Fruit fly (Drosophila melanogaster) whole organism, embryonic: Measurements from ENCODE around the gene Gad1.

Experiments used
- CG10321 ChIP-seq: fragments of 200-800 bp; sonication (Bioruptor generic); IDR thresholded peaks from 2 replicates; pipeline ENCODE4 v1.3.6; 2022; ENCODE audit warnings: missing biosample characterization, missing genetic modification characterization
- CG10654 ChIP-seq: fragments of 200-800 bp; sonication (Bioruptor generic); optimal IDR thresholded peaks from 2 replicates; lab custom pipeline; 2016; ENCODE audit warnings: missing biosample characterization, missing genetic modification characterization
- CG12071 ChIP-seq: fragments of 200-800 bp; sonication (Bioruptor generic); optimal IDR thresholded peaks from 3 replicates; lab custom pipeline; 2018; ENCODE audit warnings: missing biosample characterization, mild to moderate bottlenecking, missing genetic modification characterization
- CG12769 ChIP-seq: fragments of 200-800 bp; sonication (Bioruptor generic); optimal IDR thresholded peaks from 2 replicates; lab custom pipeline; 2019; ENCODE audit warnings: missing biosample characterization, mild to moderate bottlenecking, missing genetic modification characterization, moderate library complexity
- CG13287 ChIP-seq: fragments of 200-800 bp; sonication (Bioruptor generic); IDR thresholded peaks from 2 replicates; pipeline ENCODE4 v1.3.6; 2022; ENCODE audit warnings: missing biosample characterization, missing genetic modification characterization; ENCODE audit not compliant: partially characterized antibody
- CG14667 ChIP-seq: fragments of 200-800 bp; sonication (Bioruptor generic); IDR thresholded peaks from 2 replicates; pipeline ENCODE4 v1.3.6; 2022; ENCODE audit warnings: missing biosample characterization, missing genetic modification characterization
- CG1529 ChIP-seq: fragments of 200-800 bp; sonication (Bioruptor generic); optimal IDR thresholded peaks from 3 replicates; lab custom pipeline; 2018; ENCODE audit warnings: missing biosample characterization, missing genetic modification characterization
- CG15601 ChIP-seq: fragments of 200-800 bp; sonication (Bioruptor generic); optimal IDR thresholded peaks from 3 replicates; lab custom pipeline; 2019; ENCODE audit warnings: missing biosample characterization, mild to moderate bottlenecking, missing genetic modification characterization, moderate library complexity
- CG18262 ChIP-seq: fragments of 200-800 bp; optimal IDR thresholded peaks from 3 replicates; lab custom pipeline; 2019; ENCODE audit warnings: missing biosample characterization, mild to moderate bottlenecking, missing genetic modification characterization, moderate library complexity
- CG1832 ChIP-seq: fragments of 200-800 bp; sonication (Bioruptor generic); optimal IDR thresholded peaks from 2 replicates; lab custom pipeline; 2017; ENCODE audit warnings: missing biosample characterization, mild to moderate bottlenecking, missing genetic modification characterization, inconsistent platforms
- CG3163 ChIP-seq: fragments of 200-800 bp; sonication (Bioruptor generic); optimal IDR thresholded peaks from 3 replicates; lab custom pipeline; 2016; ENCODE audit warnings: missing biosample characterization, missing genetic modification characterization
- CG34422 ChIP-seq: fragments of 200-800 bp; sonication (Bioruptor generic); IDR thresholded peaks from 3 replicates; pipeline ENCODE4 v1.3.6; 2022; ENCODE audit warnings: missing biosample characterization, missing genetic modification characterization
- CG6791 ChIP-seq: fragments of 200-800 bp; sonication (Bioruptor generic); IDR thresholded peaks from 3 replicates; pipeline ENCODE4 v1.3.6; 2022; ENCODE audit warnings: missing biosample characterization, missing genetic modification characterization; ENCODE audit not compliant: partially characterized antibody
- CG7786 ChIP-seq: fragments of 200-800 bp; sonication (Bioruptor generic); optimal IDR thresholded peaks from 2 replicates; lab custom pipeline; 2016; ENCODE audit warnings: missing biosample characterization, missing genetic modification characterization
- CG8089 ChIP-seq: fragments of 200-800 bp; sonication (Bioruptor generic); optimal IDR thresholded peaks from 3 replicates; lab custom pipeline; 2016; ENCODE audit warnings: missing biosample characterization, missing genetic modification characterization
- CG8924 ChIP-seq: fragments of 200-800 bp; optimal IDR thresholded peaks from 3 replicates; lab custom pipeline; 2019; ENCODE audit warnings: missing biosample characterization, mild to moderate bottlenecking, missing genetic modification characterization, moderate library complexity
- CG9797 ChIP-seq: fragments of 200-800 bp; sonication (Bioruptor generic); optimal IDR thresholded peaks from 3 replicates; lab custom pipeline; 2018; ENCODE audit warnings: missing biosample characterization, mild to moderate bottlenecking, missing genetic modification characterization
- Chrac-16 ChIP-seq: fragments of 200-800 bp; sonication (Bioruptor generic); optimal IDR thresholded peaks from 3 replicates; lab custom pipeline; 2016; ENCODE audit warnings: missing biosample characterization, missing genetic modification characterization
- Dfd ChIP-seq, 2 experiments: fragments of >200 bp; optimal IDR thresholded peaks; 2 replicates each; lab custom pipeline; 2017; ENCODE audit warnings: missing biosample characterization in 2 of 2, missing genetic modification characterization in 2 of 2
- Gsc ChIP-seq: fragments of 200-800 bp; sonication (Bioruptor generic); IDR thresholded peaks from 2 replicates; pipeline ENCODE4 v1.3.6; 2022; ENCODE audit warnings: missing biosample characterization, missing genetic modification characterization
- Gug ChIP-seq: fragments of 200-800 bp; sonication (Bioruptor generic); IDR thresholded peaks from 4 replicates; pipeline ENCODE4 v1.3.6; 2022; ENCODE audit warnings: missing biosample characterization, missing genetic modification characterization
- HHEX ChIP-seq: fragments of 200-800 bp; sonication (Bioruptor generic); optimal IDR thresholded peaks from 3 replicates; lab custom pipeline; 2017; ENCODE audit warnings: missing biosample characterization, mild to moderate bottlenecking, missing genetic modification characterization, missing genetic modification reagents
- Hey ChIP-seq: fragments of 200-800 bp; sonication (Bioruptor generic); optimal IDR thresholded peaks from 3 replicates; lab custom pipeline; 2018; ENCODE audit warnings: missing biosample characterization, mild to moderate bottlenecking, missing genetic modification characterization
- Nf-YB ChIP-seq: fragments of 200-800 bp; sonication (Bioruptor generic); optimal IDR thresholded peaks from 3 replicates; lab custom pipeline; 2019; ENCODE audit warnings: missing biosample characterization, mild to moderate bottlenecking, missing genetic modification characterization, moderate library complexity
- Nf-YC ChIP-seq: fragments of 200-800 bp; optimal IDR thresholded peaks from 3 replicates; lab custom pipeline; 2019; ENCODE audit warnings: missing biosample characterization, mild to moderate bottlenecking, missing genetic modification characterization, moderate library complexity
- Pdp1 ChIP-seq, 2 experiments: fragments of 200-800 bp; sonication (Bioruptor generic); optimal IDR thresholded peaks; 3 replicates each; lab custom pipeline; 2016; ENCODE audit warnings: missing biosample characterization in 2 of 2, missing genetic modification characterization in 2 of 2, mild to moderate bottlenecking in 1 of 2, moderate library complexity in 1 of 2
- Rfx ChIP-seq: fragments of 200-800 bp; sonication (Bioruptor generic); IDR thresholded peaks from 2 replicates; pipeline ENCODE4 v1.3.6; 2022; ENCODE audit warnings: missing biosample characterization, missing genetic modification characterization
- Scr ChIP-seq: fragments of 200-800 bp; sonication (Bioruptor generic); IDR thresholded peaks from 2 replicates; pipeline ENCODE4 v1.3.6; 2022; ENCODE audit warnings: missing biosample characterization, missing genetic modification characterization; ENCODE audit not compliant: partially characterized antibody
- TFAM ChIP-seq: fragments of 200-800 bp; sonication (Bioruptor generic); optimal IDR thresholded peaks from 2 replicates; lab custom pipeline; 2017; ENCODE audit warnings: missing biosample characterization, missing genetic modification characterization, inconsistent platforms
- abd-A ChIP-seq: fragments of 200-800 bp; sonication (Bioruptor generic); optimal IDR thresholded peaks from 3 replicates; lab custom pipeline; 2019; ENCODE audit warnings: missing biosample characterization, mild to moderate bottlenecking, missing genetic modification characterization, moderate library complexity
- bsh ChIP-seq, 2 experiments: fragments of 200-800 bp; sonication (Bioruptor generic); optimal IDR thresholded peaks; 2 replicates each; lab custom pipeline; 2017 to 2018; ENCODE audit warnings: mild to moderate bottlenecking in 2 of 2, missing biosample characterization in 2 of 2, missing genetic modification characterization in 2 of 2, moderate library complexity in 1 of 2
- cato ChIP-seq: fragments of 200-800 bp; sonication (Bioruptor generic); optimal IDR thresholded peaks from 2 replicates; lab custom pipeline; 2016; ENCODE audit warnings: missing biosample characterization, missing genetic modification characterization, borderline replicate concordance
- crp ChIP-seq, 2 experiments: fragments of 200-800 bp; sonication (Bioruptor generic); optimal IDR thresholded peaks; 2 replicates in 1 of 2; 3 replicates in 1 of 2; lab custom pipeline; 2017; ENCODE audit warnings: missing biosample characterization in 2 of 2, missing genetic modification characterization in 2 of 2, mild to moderate bottlenecking in 1 of 2, moderate library complexity in 1 of 2
- dm ChIP-seq: fragments of 200-800 bp; sonication (Bioruptor generic); optimal IDR thresholded peaks from 3 replicates; lab custom pipeline; 2016; ENCODE audit warnings: missing biosample characterization, missing genetic modification characterization
- ewg ChIP-seq: fragments of 200-800 bp; sonication (Bioruptor generic); optimal IDR thresholded peaks from 3 replicates; lab custom pipeline; 2017; ENCODE audit warnings: mild to moderate bottlenecking, missing biosample characterization, missing genetic modification reagents, missing genetic modification characterization
- fd96Cb ChIP-seq: fragments of 200-800 bp; sonication (Bioruptor generic); optimal IDR thresholded peaks from 2 replicates; lab custom pipeline; 2018; ENCODE audit warnings: missing biosample characterization, mild to moderate bottlenecking, missing genetic modification characterization, moderate library complexity
- gem ChIP-seq: fragments of 200-800 bp; sonication (Bioruptor generic); optimal IDR thresholded peaks from 2 replicates; lab custom pipeline; 2019; ENCODE audit warnings: missing biosample characterization, mild to moderate bottlenecking, missing genetic modification characterization, moderate library complexity
- hth ChIP-seq: fragments of >200 bp; optimal IDR thresholded peaks from 2 replicates; lab custom pipeline; 2017; ENCODE audit warnings: inconsistent platforms
- ind ChIP-seq: fragments of 200-800 bp; sonication (Bioruptor generic); optimal IDR thresholded peaks from 3 replicates; lab custom pipeline; 2016; ENCODE audit warnings: missing biosample characterization, missing genetic modification characterization
- lab ChIP-seq: fragments of 200-800 bp; sonication (Bioruptor generic); optimal IDR thresholded peaks from 3 replicates; lab custom pipeline; 2017; ENCODE audit warnings: missing biosample characterization, missing genetic modification characterization, mild to moderate bottlenecking, moderate library complexity, missing genetic modification reagents
- pita ChIP-seq: fragments of 200-800 bp; sonication (Bioruptor generic); optimal IDR thresholded peaks from 2 replicates; lab custom pipeline; 2017; ENCODE audit warnings: missing biosample characterization, mild to moderate bottlenecking, missing genetic modification characterization
- psq ChIP-seq: fragments of 200-800 bp; sonication (Bioruptor generic); optimal IDR thresholded peaks from 2 replicates; lab custom pipeline; 2017; ENCODE audit warnings: missing biosample characterization, missing genetic modification characterization
- pzg ChIP-seq: fragments of 200-800 bp; sonication (Bioruptor generic); optimal IDR thresholded peaks from 3 replicates; lab custom pipeline; 2018; ENCODE audit warnings: missing biosample characterization, mild to moderate bottlenecking, missing genetic modification characterization, moderate library complexity
- sd ChIP-seq: fragments of 200-800 bp; sonication (Bioruptor generic); optimal IDR thresholded peaks from 3 replicates; lab custom pipeline; 2018; ENCODE audit warnings: missing biosample characterization, mild to moderate bottlenecking, missing genetic modification characterization, moderate library complexity
- seq ChIP-seq: fragments of 200-800 bp; sonication (Bioruptor generic); IDR thresholded peaks from 2 replicates; pipeline ENCODE4 v1.3.6; 2022; ENCODE audit warnings: missing biosample characterization, missing genetic modification characterization
- slp2 ChIP-seq: fragments of 200-800 bp; sonication (Bioruptor generic); optimal IDR thresholded peaks from 2 replicates; lab custom pipeline; 2016; ENCODE audit warnings: missing biosample characterization, missing genetic modification characterization
- so ChIP-seq: fragments of 200-800 bp; sonication (Bioruptor generic); IDR thresholded peaks from 3 replicates; pipeline ENCODE4 v1.3.6; 2022; ENCODE audit warnings: missing biosample characterization, missing genetic modification characterization
- stwl ChIP-seq: fragments of 200-800 bp; sonication (Bioruptor generic); optimal IDR thresholded peaks from 3 replicates; lab custom pipeline; 2018; ENCODE audit warnings: missing biosample characterization, mild to moderate bottlenecking, missing genetic modification characterization, moderate library complexity
- toy ChIP-seq: fragments of 200-800 bp; sonication (Bioruptor generic); IDR thresholded peaks from 2 replicates; pipeline ENCODE4 v1.3.6; 2022; ENCODE audit warnings: missing biosample characterization, missing genetic modification characterization
- trem ChIP-seq: fragments of 200-800 bp; optimal IDR thresholded peaks from 3 replicates; lab custom pipeline; 2019; ENCODE audit warnings: missing biosample characterization, mild to moderate bottlenecking, missing genetic modification characterization, moderate library complexity
- vnd ChIP-seq: fragments of 200-800 bp; sonication (Bioruptor generic); IDR thresholded peaks from 3 replicates; pipeline ENCODE4 v1.3.6; 2022; ENCODE audit warnings: missing biosample characterization, missing genetic modification characterization; ENCODE audit not compliant: partially characterized antibody

The Gad1 gene

dm6 chr3L:4088694-4089190, at the start of gene Gad1:
TSS of gene Gad1 (minus strand) at chr3L:4088744.
- TF ChIP-seq CG14667 (GFP tag; lab: Robert Waterston, UW): no peak
- TF ChIP-seq TFAM (GFP tag; lab: Kevin White, UChicago): no peak
- TF ChIP-seq lab (GFP tag; lab: Kevin White, UChicago): no peak
- no peak for TF ChIP-seq Gug (GFP tag; lab: Robert Waterston, UW)
- no peak for TF ChIP-seq CG8924
- TF ChIP-seq hth: no peak
- TF ChIP-seq CG10321 (GFP tag; lab: Robert Waterston, UW): peak; percentile 61
- peak; percentile 94 for TF ChIP-seq Nf-YB
- no peak for TF ChIP-seq cato (GFP tag; lab: Kevin White, UChicago)
- TF ChIP-seq CG12071 (GFP tag; lab: Kevin White, UChicago): peak; percentile 61
- peak; percentile 56 for TF ChIP-seq CG1832 (GFP tag; lab: Kevin White, UChicago)
- no peak for TF ChIP-seq CG7786
- TF ChIP-seq Hey: no peak
- TF ChIP-seq Pdp1 (GFP tag; optimal IDR thresholded peaks at IDR 0.05; lab: Kevin White, UChicago): peak in 1 of 2 experiments; percentile 31
- TF ChIP-seq CG12769: no peak
- TF ChIP-seq CG1529 (GFP tag; lab: Kevin White, UChicago): no peak
- no peak for TF ChIP-seq crp (GFP tag; optimal IDR thresholded peaks at IDR 0.05; lab: Kevin White, UChicago)
- peak; percentile 96 for TF ChIP-seq Nf-YC (tag; lab: Kevin White, UChicago)
- peak; percentile 74; the same call in 1 of the 2 replicates for TF ChIP-seq seq
- TF ChIP-seq CG3163: no peak
- no peak for TF ChIP-seq slp2 (GFP tag; lab: Kevin White, UChicago)
- no peak for TF ChIP-seq HHEX
- peak; percentile 93 for TF ChIP-seq ewg (GFP tag; lab: Kevin White, UChicago)
- peak; percentile 35 for TF ChIP-seq abd-A (tag; lab: Kevin White, UChicago)
- TF ChIP-seq Chrac-16: no peak

- TF ChIP-seq CG34422 (GFP tag; lab: Robert Waterston, UW) (no peak), Dfd (GFP tag; optimal IDR thresholded peaks at IDR 0.05; lab: Kevin White, UChicago) (no peak), Scr (GFP tag; lab: Robert Waterston, UW) (peak; percentile 44; the same call in 1 of the 2 replicates), fd96Cb (tag; lab: Kevin White, UChicago) (no peak), toy (GFP tag; lab: Robert Waterston, UW) (no peak), CG13287 (peak; percentile 36; the same call in 1 of the 2 replicates), dm (GFP tag; lab: Kevin White, UChicago) (peak; percentile 18), trem (peak; percentile 28), gem (tag; lab: Kevin White, UChicago) (no peak), CG15601 (peak; percentile 2), pita (GFP tag; lab: Kevin White, UChicago) (no peak), pzg (GFP tag; lab: Kevin White, UChicago) (peak; percentile 63), stwl (peak; percentile 22), vnd (GFP tag; lab: Robert Waterston, UW) (no peak), CG6791 (GFP tag; lab: Robert Waterston, UW) (0 out of 3 replicates have a peak, but pooled peaks have one; percentile 2), bsh (GFP tag; optimal IDR thresholded peaks at IDR 0.05; lab: Kevin White, UChicago) (no peak), CG9797 (GFP tag; lab: Kevin White, UChicago) (peak; percentile 72), psq (GFP tag; lab: Kevin White, UChicago) (no peak), ind (GFP tag; lab: Kevin White, UChicago) (no peak), Rfx (GFP tag; lab: Robert Waterston, UW) (no peak), CG10654 (GFP tag; lab: Kevin White, UChicago) (no peak), sd (tag; lab: Kevin White, UChicago) (no peak), CG8089 (GFP tag; lab: Kevin White, UChicago) (no peak), so (GFP tag; lab: Robert Waterston, UW) (no peak), Gsc (GFP tag; lab: Robert Waterston, UW) (no peak), CG18262 (tag; lab: Kevin White, UChicago) (no peak)
These were observed 47.3 kb upstream of the Gad1 start, which contains the start of gene RfC4 for dm6 chr3L:4135857-4136256. TSS of gene RfC4 (minus strand) at chr3L:4136038.
